Fruit fly (Drosophila melanogaster) whole organism, embryonic: Measurements from ENCODE around the gene CG7656.

ENCODE experiments used
- B-H1 ChIP-seq: fragments of 200-800 bp; sonication (Bioruptor generic); IDR thresholded peaks from 3 replicates; pipeline ENCODE4 v1.3.6; 2022; ENCODE audit warnings: missing biosample characterization, missing genetic modification characterization
- CG10979 ChIP-seq: fragments of 200-800 bp; sonication (Bioruptor generic); optimal IDR thresholded peaks from 2 replicates; lab custom pipeline; 2018; ENCODE audit warnings: missing biosample characterization, mild to moderate bottlenecking, missing genetic modification characterization, moderate library complexity
- CG12155 ChIP-seq: fragments of 200-800 bp; sonication (Bioruptor generic); optimal IDR thresholded peaks from 3 replicates; lab custom pipeline; 2016; ENCODE audit warnings: missing biosample characterization, missing genetic modification characterization
- CG1233 ChIP-seq: fragments of 200-800 bp; sonication (Bioruptor generic); optimal IDR thresholded peaks from 4 replicates; lab custom pipeline; 2018; ENCODE audit warnings: missing biosample characterization, mild to moderate bottlenecking, missing genetic modification characterization
- CG14860 ChIP-seq: fragments of 200-800 bp; sonication (Bioruptor generic); IDR thresholded peaks from 3 replicates; pipeline ENCODE4 v1.3.6; 2022; ENCODE audit warnings: missing biosample characterization, missing genetic modification characterization; ENCODE audit not compliant: partially characterized antibody
- CG15269 ChIP-seq: fragments of 200-800 bp; sonication (Bioruptor generic); optimal IDR thresholded peaks from 2 replicates; lab custom pipeline; 2018; ENCODE audit warnings: missing biosample characterization, mild to moderate bottlenecking, missing genetic modification characterization, moderate library complexity
- CG1529 ChIP-seq: fragments of 200-800 bp; sonication (Bioruptor generic); optimal IDR thresholded peaks from 3 replicates; lab custom pipeline; 2018; ENCODE audit warnings: missing biosample characterization, missing genetic modification characterization
- CG15601 ChIP-seq: fragments of 200-800 bp; sonication (Bioruptor generic); optimal IDR thresholded peaks from 3 replicates; lab custom pipeline; 2019; ENCODE audit warnings: missing biosample characterization, mild to moderate bottlenecking, missing genetic modification characterization, moderate library complexity
- CG15696 ChIP-seq: fragments of 200-800 bp; sonication (Bioruptor generic); optimal IDR thresholded peaks from 2 replicates; lab custom pipeline; 2019; ENCODE audit warnings: missing biosample characterization, mild to moderate bottlenecking, missing genetic modification characterization, moderate library complexity
- CG16779 ChIP-seq: fragments of 200-800 bp; sonication (Bioruptor generic); IDR thresholded peaks from 2 replicates; pipeline ENCODE4 v1.3.6; 2022; ENCODE audit warnings: missing biosample characterization, missing genetic modification characterization
- CG17328 ChIP-seq: fragments of 200-800 bp; sonication (Bioruptor generic); IDR thresholded peaks from 2 replicates; pipeline ENCODE4 v1.3.6; 2022; ENCODE audit warnings: missing biosample characterization, missing genetic modification characterization
- CG1832 ChIP-seq: fragments of 200-800 bp; sonication (Bioruptor generic); optimal IDR thresholded peaks from 2 replicates; lab custom pipeline; 2017; ENCODE audit warnings: missing biosample characterization, mild to moderate bottlenecking, missing genetic modification characterization, inconsistent platforms
- CG18619 ChIP-seq: fragments of 200-800 bp; sonication (Bioruptor generic); optimal IDR thresholded peaks from 3 replicates; lab custom pipeline; 2017; ENCODE audit warnings: missing biosample characterization, mild to moderate bottlenecking, missing genetic modification characterization
- CG2889 ChIP-seq: fragments of 200-800 bp; sonication (Bioruptor generic); IDR thresholded peaks from 3 replicates; pipeline ENCODE4 v1.3.6; 2022; ENCODE audit warnings: missing biosample characterization, missing genetic modification characterization
- CG3726 ChIP-seq: fragments of 200-800 bp; sonication (Bioruptor generic); IDR thresholded peaks from 3 replicates; pipeline ENCODE4, ENCODE4 v1.3.6; 2022; ENCODE audit warnings: missing biosample characterization, missing genetic modification characterization
- CG42726 ChIP-seq: fragments of 200-800 bp; sonication (Bioruptor generic); IDR thresholded peaks from 2 replicates; pipeline ENCODE4 v1.3.6; 2022; ENCODE audit warnings: missing biosample characterization, missing genetic modification characterization; ENCODE audit not compliant: partially characterized antibody
- CG7556 ChIP-seq: fragments of 200-800 bp; sonication (Bioruptor generic); optimal IDR thresholded peaks from 2 replicates; lab custom pipeline; 2017; ENCODE audit warnings: missing biosample characterization, mild to moderate bottlenecking, missing genetic modification characterization
- CG8388 ChIP-seq: fragments of 200-800 bp; sonication (Bioruptor generic); optimal IDR thresholded peaks from 2 replicates; lab custom pipeline; 2019; ENCODE audit warnings: missing biosample characterization, mild to moderate bottlenecking, missing genetic modification characterization, moderate library complexity
- CTCF ChIP-seq: fragments of 200-800 bp; sonication (Bioruptor generic); optimal IDR thresholded peaks from 2 replicates; lab custom pipeline; 2017; ENCODE audit warnings: missing biosample characterization, mild to moderate bottlenecking, missing genetic modification characterization, moderate library complexity
- Camta ChIP-seq: fragments of 200-800 bp; sonication (Bioruptor generic); optimal IDR thresholded peaks from 2 replicates; lab custom pipeline; 2016; ENCODE audit warnings: missing biosample characterization, missing genetic modification characterization
- Chrac-16 ChIP-seq: fragments of 200-800 bp; sonication (Bioruptor generic); optimal IDR thresholded peaks from 3 replicates; lab custom pipeline; 2016; ENCODE audit warnings: missing biosample characterization, missing genetic modification characterization
- Dad ChIP-seq: fragments of 200-800 bp; sonication (Bioruptor generic); optimal IDR thresholded peaks from 3 replicates; lab custom pipeline; 2016; ENCODE audit warnings: missing biosample characterization, missing genetic modification characterization
- Dek ChIP-seq: fragments of 200-800 bp; sonication (Bioruptor generic); optimal IDR thresholded peaks from 3 replicates; lab custom pipeline; 2019; ENCODE audit warnings: missing biosample characterization, mild to moderate bottlenecking, missing genetic modification characterization, moderate library complexity
- H2.0 ChIP-seq: fragments of 200-800 bp; sonication (Bioruptor generic); IDR thresholded peaks from 2 replicates; pipeline ENCODE4 v1.3.6; 2022; ENCODE audit warnings: missing biosample characterization, missing genetic modification characterization
- Mes4 ChIP-seq: fragments of 200-800 bp; sonication (Bioruptor generic); optimal IDR thresholded peaks from 2 replicates; lab custom pipeline; 2016; ENCODE audit warnings: missing biosample characterization, missing genetic modification characterization
- Nf-YB ChIP-seq: fragments of 200-800 bp; sonication (Bioruptor generic); optimal IDR thresholded peaks from 3 replicates; lab custom pipeline; 2019; ENCODE audit warnings: missing biosample characterization, mild to moderate bottlenecking, missing genetic modification characterization, moderate library complexity
- Optix ChIP-seq: fragments of 200-800 bp; sonication (Bioruptor generic); IDR thresholded peaks from 3 replicates; pipeline ENCODE4 v1.3.6; 2022; ENCODE audit warnings: missing biosample characterization, missing genetic modification characterization
- Side ChIP-seq: fragments of 200-800 bp; sonication (Bioruptor generic); optimal IDR thresholded peaks from 2 replicates; lab custom pipeline; 2016; ENCODE audit warnings: missing biosample characterization, missing genetic modification characterization
- Sin3A ChIP-seq: fragments of >200 bp; optimal IDR thresholded peaks from 2 replicates; lab custom pipeline; 2018
- Stat92E ChIP-seq, 3 experiments: fragments of >200 bp in 2 of 3; fragments of 200-800 bp in 1 of 3; sonication (Bioruptor generic) in 1 of 3; optimal IDR thresholded peaks; 2 replicates each; lab custom pipeline; 2017 to 2019; ENCODE audit warnings: missing biosample characterization in 3 of 3, missing genetic modification characterization in 3 of 3, mild to moderate bottlenecking in 1 of 3, moderate library complexity in 1 of 3
- Trl ChIP-seq, 3 experiments: fragments of >200 bp in 2 of 3; fragments of 200-800 bp in 1 of 3; sonication (Bioruptor generic) in 1 of 3; optimal IDR thresholded peaks; 2 replicates in 1 of 3; 3 replicates in 2 of 3; lab custom pipeline; 2016 to 2017; ENCODE audit warnings: missing biosample characterization in 1 of 3, missing genetic modification characterization in 1 of 3
- aop ChIP-seq: fragments of 200-800 bp; sonication (Bioruptor generic); IDR thresholded peaks from 2 replicates; pipeline ENCODE4 v1.3.6; 2022; ENCODE audit warnings: missing biosample characterization, missing genetic modification characterization
- ara ChIP-seq: fragments of 200-800 bp; sonication (Bioruptor generic); IDR thresholded peaks from 2 replicates; pipeline ENCODE4 v1.3.6; 2022; ENCODE audit warnings: missing biosample characterization, missing genetic modification characterization
- ash1 ChIP-seq: fragments of 200-800 bp; sonication (Bioruptor generic); optimal IDR thresholded peaks from 2 replicates; lab custom pipeline; 2018; ENCODE audit warnings: missing biosample characterization, mild to moderate bottlenecking, missing genetic modification characterization
- bbx ChIP-seq: fragments of 200-800 bp; sonication (Bioruptor generic); IDR thresholded peaks from 2 replicates; pipeline ENCODE4 v1.3.6; 2022; ENCODE audit warnings: missing biosample characterization, missing genetic modification characterization; ENCODE audit not compliant: partially characterized antibody
- chif ChIP-seq, 2 experiments: fragments of 200-800 bp; sonication (Bioruptor generic); optimal IDR thresholded peaks; 3 replicates each; lab custom pipeline; 2016; ENCODE audit warnings: missing biosample characterization in 2 of 2, missing genetic modification characterization in 2 of 2
- chn ChIP-seq: fragments of 200-800 bp; sonication (Bioruptor generic); optimal IDR thresholded peaks from 2 replicates; lab custom pipeline; 2016; ENCODE audit warnings: missing biosample characterization, missing genetic modification characterization
- ci ChIP-seq: fragments of 200-800 bp; sonication (Bioruptor generic); IDR thresholded peaks from 3 replicates; pipeline ENCODE4 v1.3.6; 2022; ENCODE audit warnings: missing biosample characterization, missing genetic modification characterization
- crc ChIP-seq: fragments of 200-800 bp; sonication (Bioruptor generic); optimal IDR thresholded peaks from 2 replicates; lab custom pipeline; 2016; ENCODE audit warnings: missing biosample characterization, missing genetic modification characterization
- esg ChIP-seq: fragments of 200-800 bp; sonication (Bioruptor generic); conservative IDR thresholded peaks from 2 replicates; pipeline ENCODE4 v1.3.6; 2022; ENCODE audit warnings: missing biosample characterization, missing genetic modification characterization
- fd96Cb ChIP-seq: fragments of 200-800 bp; sonication (Bioruptor generic); optimal IDR thresholded peaks from 2 replicates; lab custom pipeline; 2018; ENCODE audit warnings: missing biosample characterization, mild to moderate bottlenecking, missing genetic modification characterization, moderate library complexity
- ind ChIP-seq: fragments of 200-800 bp; sonication (Bioruptor generic); optimal IDR thresholded peaks from 3 replicates; lab custom pipeline; 2016; ENCODE audit warnings: missing biosample characterization, missing genetic modification characterization
- jigr1 ChIP-seq: fragments of 200-800 bp; sonication (Bioruptor generic); IDR thresholded peaks from 3 replicates; pipeline ENCODE4 v1.3.6; 2022; ENCODE audit warnings: missing biosample characterization, missing genetic modification characterization
- kay ChIP-seq: fragments of 200-800 bp; sonication (Bioruptor generic); optimal IDR thresholded peaks from 2 replicates; lab custom pipeline; 2016; ENCODE audit warnings: missing biosample characterization, missing genetic modification characterization
- kni ChIP-seq: fragments of 200-800 bp; sonication (Bioruptor generic); optimal IDR thresholded peaks from 3 replicates; lab custom pipeline; 2017; ENCODE audit warnings: mild to moderate bottlenecking, missing biosample characterization, missing genetic modification reagents, missing genetic modification characterization
- prd ChIP-seq, 3 experiments: fragments of >200 bp in 2 of 3; fragments of 200-800 bp in 1 of 3; sonication (Bioruptor generic) in 1 of 3; optimal IDR thresholded peaks in 2 of 3; IDR thresholded peaks in 1 of 3; 2 replicates in 2 of 3; 3 replicates in 1 of 3; pipeline versions ENCODE4 v1.3.6 to Lab custom; 2017 to 2022; ENCODE audit warnings: missing biosample characterization in 1 of 3, missing genetic modification characterization in 1 of 3
- row ChIP-seq: fragments of 200-800 bp; sonication (Bioruptor generic); IDR thresholded peaks from 3 replicates; pipeline ENCODE4 v1.3.6; 2022; ENCODE audit warnings: missing biosample characterization, missing genetic modification characterization
- seq ChIP-seq: fragments of 200-800 bp; sonication (Bioruptor generic); IDR thresholded peaks from 2 replicates; pipeline ENCODE4 v1.3.6; 2022; ENCODE audit warnings: missing biosample characterization, missing genetic modification characterization
- slbo ChIP-seq: fragments of 200-800 bp; sonication (Bioruptor generic); IDR thresholded peaks from 2 replicates; pipeline ENCODE4 v1.3.6; 2022; ENCODE audit warnings: missing biosample characterization, missing genetic modification characterization
- tio ChIP-seq: fragments of 200-800 bp; sonication (Bioruptor generic); optimal IDR thresholded peaks from 2 replicates; lab custom pipeline; 2017; ENCODE audit warnings: missing biosample characterization, missing genetic modification characterization, inconsistent platforms
- trem ChIP-seq: fragments of 200-800 bp; optimal IDR thresholded peaks from 3 replicates; lab custom pipeline; 2019; ENCODE audit warnings: missing biosample characterization, mild to moderate bottlenecking, missing genetic modification characterization, moderate library complexity

The CG7656 gene

DNA sequence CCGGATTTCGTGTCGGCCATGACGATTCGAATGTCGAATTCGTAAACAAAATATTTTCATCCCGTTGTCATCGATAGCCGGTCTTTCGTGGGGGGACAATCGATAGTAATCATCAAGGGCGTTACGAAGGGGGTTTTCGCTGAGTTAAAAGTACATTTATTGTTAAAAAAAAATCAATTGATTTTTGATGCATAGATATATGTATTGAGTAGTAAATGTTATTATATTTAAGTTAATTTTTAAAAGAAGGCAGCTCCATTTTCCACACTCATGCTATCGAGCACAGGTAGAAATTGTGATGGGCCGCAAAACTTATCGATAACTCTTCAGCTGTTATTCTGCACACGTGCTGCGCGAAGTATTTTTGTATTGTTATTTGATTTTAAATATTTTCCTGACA, 7.5 kb downstream of the CG7656 start, which contains the start of the genes mrn and CG12301 (continued):
- TF ChIP-seq CG10979 (tag; lab: Kevin White, UChicago) (peak; percentile 61), crc (GFP tag; lab: Kevin White, UChicago) (no peak), Stat92E (GFP tag; optimal IDR thresholded peaks at IDR 0.05; lab: Kevin White, UChicago) (peak in 1 of 3 experiments; percentile 41), CG2889 (GFP tag; lab: Robert Waterston, UW) (peak; percentile 50; the same call in 1 of the 3 replicates), aop (GFP tag; lab: Robert Waterston, UW) (no peak), jigr1 (GFP tag; lab: Robert Waterston, UW) (peak; percentile 73; the same call in 2 of the 3 replicates), Nf-YB (GFP tag; lab: Kevin White, UChicago) (no peak), Chrac-16 (GFP tag; lab: Kevin White, UChicago) (peak; percentile 54), CG8388 (GFP tag; lab: Kevin White, UChicago) (no peak), CG16779 (no peak), ind (GFP tag; lab: Kevin White, UChicago) (peak; percentile 75), seq (no peak), Optix (GFP tag; lab: Robert Waterston, UW) (peak; percentile 34; the same call in 1 of the 3 replicates), kni (GFP tag; lab: Kevin White, UChicago) (no peak), ara (peak; percentile 96), bbx (GFP tag; lab: Robert Waterston, UW) (peak; percentile 79), esg (GFP tag; lab: Robert Waterston, UW) (peak; percentile 71), CG14860 (GFP tag; lab: Robert Waterston, UW) (peak; percentile 95), B-H1 (GFP tag; lab: Robert Waterston, UW) (peak; percentile 96), kay (GFP tag; lab: Kevin White, UChicago) (peak; percentile 76), CG3726 (GFP tag; lab: Robert Waterston, UW) (peak; percentile 89), trem (peak; percentile 93), CG17328 (GFP tag; lab: Robert Waterston, UW) (peak; percentile 56; the same call in 1 of the 2 replicates), Mes4 (GFP tag; lab: Kevin White, UChicago) (peak; percentile 11), CG1529 (no peak), Dek (tag; lab: Kevin White, UChicago) (no peak), CG42726 (GFP tag; lab: Robert Waterston, UW) (peak; percentile 75), Sin3A (lab: Kevin White, UChicago) (peak; percentile 92), prd (optimal IDR thresholded peaks at IDR 0.05; lab: Kevin White, UChicago) (no peak), prd (GFP tag; IDR thresholded peaks at IDR 0.05; lab: Robert Waterston, UW) (peak; percentile 96), CG1233 (no peak), ash1 (GFP tag; lab: Kevin White, UChicago) (no peak), fd96Cb (tag; lab: Kevin White, UChicago) (peak; percentile 52), chn (GFP tag; lab: Kevin White, UChicago) (peak; percentile 62), H2.0 (GFP tag; lab: Robert Waterston, UW) (peak; percentile 72), CTCF (GFP tag; lab: Kevin White, UChicago) (no peak), slbo (GFP tag; lab: Robert Waterston, UW) (peak; percentile 94), row (peak; percentile 96), CG1832 (GFP tag; lab: Kevin White, UChicago) (no peak), Trl (optimal IDR thresholded peaks at IDR 0.05; lab: Kevin White, UChicago) (no peak), Trl (GFP tag; optimal IDR thresholded peaks at IDR 0.05; lab: Kevin White, UChicago) (peak; percentile 46), chif (GFP tag; optimal IDR thresholded peaks at IDR 0.05; lab: Kevin White, UChicago) (peak; percentile 49 to 55), CG18619 (GFP tag; lab: Kevin White, UChicago) (peak; percentile 50), CG7556 (GFP tag; lab: Kevin White, UChicago) (no peak), CG12155 (GFP tag; lab: Kevin White, UChicago) (peak; percentile 82), Camta (GFP tag; lab: Kevin White, UChicago) (peak; percentile 56), CG15696 (tag; lab: Kevin White, UChicago) (peak; percentile 7), ci (GFP tag; lab: Robert Waterston, UW) (peak; percentile 49; the same call in 1 of the 3 replicates), CG15601 (tag; lab: Kevin White, UChicago) (no peak), tio (GFP tag; lab: Kevin White, UChicago) (no peak), Side (GFP tag; lab: Kevin White, UChicago) (no peak), Dad (peak; percentile 61), CG15269 (tag; lab: Kevin White, UChicago) (no peak)
